Worm (Caenorhabditis elegans) whole organism, late embryonic: Measurements from ENCODE around the gene Y38E10A.33.
A peak's percentile ranks its signal among the peaks of the same experiment; 100 is the strongest.

Experiments used
- C08G9.2 ChIP-seq: sonication (generic microtip); optimal IDR thresholded peaks from 2 replicates; lab custom pipeline; 2016; ENCODE audit warnings: mild to moderate bottlenecking, missing genetic modification characterization, moderate library complexity, missing compliant biosample characterization
- C38D4.7 ChIP-seq: fragments of 200-800 bp; sonication (Bioruptor generic); optimal IDR thresholded peaks from 2 replicates; lab custom pipeline; 2018; ENCODE audit warnings: mild to moderate bottlenecking, missing genetic modification characterization, moderate library complexity, missing compliant biosample characterization
- K02D7.2 ChIP-seq: sonication (generic microtip); optimal IDR thresholded peaks from 2 replicates; lab custom pipeline; 2017; ENCODE audit warnings: mild to moderate bottlenecking, missing genetic modification characterization, missing compliant biosample characterization
- K09A11.1 ChIP-seq: sonication (generic microtip); optimal IDR thresholded peaks from 2 replicates; lab custom pipeline; 2017; ENCODE audit warnings: antibody characterized with exemption, mild to moderate bottlenecking, missing genetic modification characterization, missing compliant biosample characterization; ENCODE audit not compliant: insufficient read depth
- T23F11.4 ChIP-seq: fragments of 200-800 bp; sonication (Bioruptor generic); optimal IDR thresholded peaks from 2 replicates; lab custom pipeline; 2018; ENCODE audit warnings: mild to moderate bottlenecking, missing genetic modification characterization, missing compliant biosample characterization
- ahr-1 ChIP-seq: sonication (generic microtip); optimal IDR thresholded peaks from 2 replicates; lab custom pipeline; 2016; ENCODE audit warnings: missing genetic modification characterization, missing compliant biosample characterization
- ceh-2 ChIP-seq: sonication (generic microtip); optimal IDR thresholded peaks from 2 replicates; lab custom pipeline; 2016; ENCODE audit warnings: missing genotype, missing genetic modification characterization, missing compliant biosample characterization
- ceh-24 ChIP-seq: sonication (generic microtip); optimal IDR thresholded peaks from 2 replicates; lab custom pipeline; 2016; ENCODE audit warnings: mild to moderate bottlenecking, missing genetic modification characterization, missing compliant biosample characterization
- ceh-30 ChIP-seq: fragments of 150-350 bp; optimal IDR thresholded peaks from 2 replicates; lab custom pipeline; 2014; ENCODE audit warnings: missing biosample characterization, missing genetic modification characterization
- ceh-34 ChIP-seq: sonication (generic microtip); optimal IDR thresholded peaks from 2 replicates; lab custom pipeline; 2016; ENCODE audit warnings: mild to moderate bottlenecking, missing genetic modification characterization, missing compliant biosample characterization
- ceh-48 ChIP-seq: sonication (generic microtip); optimal IDR thresholded peaks from 2 replicates; lab custom pipeline; 2016; ENCODE audit warnings: missing genetic modification characterization, inconsistent platforms, missing compliant biosample characterization
- ceh-6 ChIP-seq: fragments of 200-800 bp; sonication (Bioruptor generic); optimal IDR thresholded peaks from 2 replicates; lab custom pipeline; 2018; ENCODE audit warnings: mild to moderate bottlenecking, missing genetic modification characterization, missing compliant biosample characterization
- ceh-9 ChIP-seq: sonication (generic microtip); optimal IDR thresholded peaks from 2 replicates; lab custom pipeline; 2016; ENCODE audit warnings: mild to moderate bottlenecking, missing genetic modification characterization, inconsistent platforms, missing compliant biosample characterization
- dmd-4 ChIP-seq: sonication (generic microtip); optimal IDR thresholded peaks from 2 replicates; lab custom pipeline; 2016; ENCODE audit warnings: borderline replicate concordance, missing genetic modification characterization, missing compliant biosample characterization
- dve-1 ChIP-seq: sonication (generic microtip); optimal IDR thresholded peaks from 2 replicates; lab custom pipeline; 2017; ENCODE audit warnings: antibody characterized with exemption, mild to moderate bottlenecking, missing genetic modification characterization, missing compliant biosample characterization
- elt-4 ChIP-seq: sonication (generic microtip); optimal IDR thresholded peaks from 2 replicates; lab custom pipeline; 2016; ENCODE audit warnings: missing genetic modification characterization, missing compliant biosample characterization
- ets-4 ChIP-seq: sonication (generic microtip); optimal IDR thresholded peaks from 2 replicates; lab custom pipeline; 2016; ENCODE audit warnings: missing genetic modification characterization, missing compliant biosample characterization
- eyg-1 ChIP-seq: sonication (generic microtip); optimal IDR thresholded peaks from 2 replicates; lab custom pipeline; 2016; ENCODE audit warnings: missing genotype, missing genetic modification characterization, missing compliant biosample characterization
- fax-1 ChIP-seq: sonication (generic microtip); optimal IDR thresholded peaks from 2 replicates; lab custom pipeline; 2016; ENCODE audit warnings: missing genotype, missing genetic modification characterization, missing compliant biosample characterization
- fkh-10 ChIP-seq: fragments of 150-350 bp; optimal IDR thresholded peaks from 2 replicates; lab custom pipeline; 2014; ENCODE audit warnings: missing biosample characterization, missing genetic modification reagents, missing genetic modification characterization
- fkh-6 ChIP-seq: sonication (generic microtip); optimal IDR thresholded peaks from 2 replicates; lab custom pipeline; 2016; ENCODE audit warnings: missing genetic modification characterization, missing compliant biosample characterization
- gmeb-2 ChIP-seq: sonication (generic microtip); optimal IDR thresholded peaks from 2 replicates; lab custom pipeline; 2016; ENCODE audit warnings: missing genetic modification characterization, inconsistent platforms, missing compliant biosample characterization
- hlh-13 ChIP-seq: fragments of 200-800 bp; sonication (Bioruptor generic); optimal IDR thresholded peaks from 2 replicates; lab custom pipeline; 2018; ENCODE audit warnings: mild to moderate bottlenecking, missing genetic modification characterization, missing compliant biosample characterization
- hlh-15 ChIP-seq: sonication (generic microtip); optimal IDR thresholded peaks from 2 replicates; lab custom pipeline; 2016; ENCODE audit warnings: missing genetic modification characterization, missing compliant biosample characterization
- hlh-30 ChIP-seq: sonication (generic microtip); optimal IDR thresholded peaks from 2 replicates; lab custom pipeline; 2017; ENCODE audit warnings: antibody characterized with exemption, missing genetic modification characterization, missing compliant biosample characterization; ENCODE audit not compliant: insufficient read depth
- hlh-6 ChIP-seq: sonication (generic microtip); optimal IDR thresholded peaks from 2 replicates; lab custom pipeline; 2016; ENCODE audit warnings: missing genotype, missing genetic modification characterization, missing compliant biosample characterization
- hlh-8 ChIP-seq: sonication (generic microtip); optimal IDR thresholded peaks from 2 replicates; lab custom pipeline; 2016; ENCODE audit warnings: missing genotype, missing genetic modification characterization, missing compliant biosample characterization
- lim-6 ChIP-seq: sonication (generic microtip); optimal IDR thresholded peaks from 2 replicates; lab custom pipeline; 2016; ENCODE audit warnings: missing genetic modification characterization, missing compliant biosample characterization
- lin-11 ChIP-seq: fragments of 200-800 bp; sonication (Bioruptor generic); optimal IDR thresholded peaks from 2 replicates; lab custom pipeline; 2018; ENCODE audit warnings: mild to moderate bottlenecking, missing genetic modification characterization, missing compliant biosample characterization
- madf-2 ChIP-seq: sonication (generic microtip); optimal IDR thresholded peaks from 2 replicates; lab custom pipeline; 2017; ENCODE audit warnings: missing genetic modification characterization, missing compliant biosample characterization
- mec-3 ChIP-seq: sonication (generic microtip); optimal IDR thresholded peaks from 2 replicates; lab custom pipeline; 2016; ENCODE audit warnings: borderline replicate concordance, missing genetic modification characterization, missing compliant biosample characterization
- nfya-1 ChIP-seq: sonication (generic microtip); optimal IDR thresholded peaks from 2 replicates; lab custom pipeline; 2017; ENCODE audit warnings: missing genetic modification characterization, mild to moderate bottlenecking, missing compliant biosample characterization, antibody characterized with exemption, moderate library complexity
- nhr-11 ChIP-seq: fragments of 150-350 bp; optimal IDR thresholded peaks from 2 replicates; lab custom pipeline; 2014; ENCODE audit warnings: missing biosample characterization, missing genetic modification characterization
- npax-4 ChIP-seq: sonication (generic microtip); optimal IDR thresholded peaks from 2 replicates; lab custom pipeline; 2016; ENCODE audit warnings: missing genetic modification characterization, missing compliant biosample characterization
- odd-2 ChIP-seq: sonication (generic microtip); optimal IDR thresholded peaks from 2 replicates; lab custom pipeline; 2017; ENCODE audit warnings: antibody characterized with exemption, mild to moderate bottlenecking, missing genetic modification characterization, missing compliant biosample characterization
- pag-3 ChIP-seq: sonication (generic microtip); optimal IDR thresholded peaks from 2 replicates; lab custom pipeline; 2016; ENCODE audit warnings: missing compliant biosample characterization, missing genetic modification characterization, borderline replicate concordance
- pat-9 ChIP-seq: fragments of 200-800 bp; sonication (Bioruptor generic); optimal IDR thresholded peaks from 2 replicates; lab custom pipeline; 2018; ENCODE audit warnings: mild to moderate bottlenecking, missing genetic modification characterization, moderate library complexity, missing compliant biosample characterization
- pqm-1 ChIP-seq: sonication (generic microtip); optimal IDR thresholded peaks from 2 replicates; lab custom pipeline; 2016; ENCODE audit warnings: missing genetic modification characterization, missing compliant biosample characterization
- pros-1 ChIP-seq: fragments of 150-350 bp; optimal IDR thresholded peaks from 2 replicates; lab custom pipeline; 2014; ENCODE audit warnings: missing biosample characterization, missing genetic modification reagents, missing genetic modification characterization
- rnt-1 ChIP-seq: sonication (generic microtip); optimal IDR thresholded peaks from 2 replicates; lab custom pipeline; 2016; ENCODE audit warnings: missing genetic modification characterization, missing compliant biosample characterization
- sdc-2 ChIP-seq: sonication (generic microtip); optimal IDR thresholded peaks from 2 replicates; lab custom pipeline; 2016; ENCODE audit warnings: missing genotype, missing genetic modification characterization, missing compliant biosample characterization
- sox-4 ChIP-seq: sonication (generic microtip); optimal IDR thresholded peaks from 2 replicates; lab custom pipeline; 2017; ENCODE audit warnings: mild to moderate bottlenecking, missing genetic modification characterization, inconsistent platforms, missing compliant biosample characterization
- syd-9 ChIP-seq: sonication (generic microtip); optimal IDR thresholded peaks from 2 replicates; lab custom pipeline; 2016; ENCODE audit warnings: mild to moderate bottlenecking, missing genetic modification characterization, moderate library complexity, missing compliant biosample characterization
- ttx-3 ChIP-seq: sonication (generic microtip); optimal IDR thresholded peaks from 2 replicates; lab custom pipeline; 2016; ENCODE audit warnings: missing genetic modification reagents, missing genetic modification characterization, missing compliant biosample characterization
- unc-3 ChIP-seq, 2 experiments: fragments of 200-800 bp in 1 of 2; sonication (Bioruptor generic) in 1 of 2; sonication (generic microtip) in 1 of 2; conservative IDR thresholded peaks in 1 of 2; optimal IDR thresholded peaks in 1 of 2; 2 replicates each; pipeline versions ENCODE4 v1.3.6 to Lab custom; 2016 to 2022; ENCODE audit warnings: missing compliant biosample characterization in 2 of 2, missing genetic modification characterization in 2 of 2, missing genetic modification reagents in 1 of 2
- unc-42 ChIP-seq: sonication (generic microtip); optimal IDR thresholded peaks from 2 replicates; lab custom pipeline; 2016; ENCODE audit warnings: missing genotype, missing genetic modification characterization, missing compliant biosample characterization
- unc-55 ChIP-seq: sonication (generic microtip); optimal IDR thresholded peaks from 2 replicates; lab custom pipeline; 2017; ENCODE audit warnings: missing biosample characterization, missing genetic modification reagents, missing genetic modification characterization
- unc-86 ChIP-seq: sonication (generic microtip); optimal IDR thresholded peaks from 2 replicates; lab custom pipeline; 2016; ENCODE audit warnings: missing genetic modification characterization, missing compliant biosample characterization
- zip-5 ChIP-seq: sonication (generic microtip); optimal IDR thresholded peaks from 2 replicates; lab custom pipeline; 2016; ENCODE audit warnings: missing genetic modification characterization, missing compliant biosample characterization
- ztf-16 ChIP-seq: sonication (generic microtip); optimal IDR thresholded peaks from 2 replicates; lab custom pipeline; 2017; ENCODE audit warnings: missing genetic modification characterization, missing compliant biosample characterization

Gene Y38E10A.33

DNA sequence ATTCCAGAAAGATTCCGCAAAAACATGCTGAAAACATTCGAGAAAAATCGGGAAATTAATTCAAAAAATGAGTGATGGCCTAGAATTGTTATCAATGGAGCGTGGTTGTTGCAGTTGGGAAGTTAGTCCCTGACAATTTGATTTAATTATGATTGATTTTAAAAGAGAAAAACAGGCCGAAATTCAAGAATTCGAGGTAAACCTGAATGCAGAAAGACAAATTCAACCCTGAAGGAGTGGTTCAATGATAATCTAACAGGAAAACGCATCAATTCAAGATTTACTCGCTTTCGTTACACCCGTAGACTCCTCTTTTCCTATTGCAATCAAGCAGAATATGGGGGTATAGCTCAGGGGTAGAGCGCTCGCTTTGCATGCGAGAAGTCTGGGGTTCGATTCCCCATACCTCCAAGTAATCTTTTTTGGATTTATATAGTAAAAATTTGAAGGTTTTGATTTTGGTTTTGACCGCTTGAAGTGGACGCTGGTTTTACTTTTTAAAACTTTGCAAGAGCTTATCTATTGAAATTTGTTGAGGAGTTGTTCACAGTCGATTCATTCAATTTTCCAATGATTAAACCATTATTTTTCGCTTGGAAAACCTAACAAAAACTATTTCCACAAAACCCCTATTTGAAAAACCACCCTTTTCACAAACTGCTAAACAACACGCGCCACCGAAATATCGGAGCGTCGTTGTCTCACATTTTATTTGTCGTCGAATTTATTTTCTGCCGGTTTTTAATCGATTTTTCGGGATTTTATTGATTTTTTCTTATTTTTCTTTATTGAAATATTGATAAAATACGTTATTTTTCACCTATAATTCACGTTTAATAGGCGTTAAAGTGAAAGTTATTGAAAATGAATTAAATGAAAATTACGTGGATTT lies 1.2 kb downstream of the Y38E10A.33 start:
- TF ChIP-seq pros-1 (tag; lab: Kevin White, UChicago) (no peak), odd-2 (tag; lab: Kevin White, UChicago) (no peak), unc-3 (GFP tag; conservative IDR thresholded peaks at IDR 0.05; lab: Robert Waterston, UW) (no peak), unc-3 (tag; optimal IDR thresholded peaks at IDR 0.05; lab: Kevin White, UChicago) (peak; percentile 18), madf-2 (no peak), mec-3 (tag; lab: Kevin White, UChicago) (no peak), nfya-1 (tag; lab: Kevin White, UChicago) (peak; percentile 43), dmd-4 (tag; lab: Kevin White, UChicago) (no peak), eyg-1 (tag; lab: Kevin White, UChicago) (no peak), K02D7.2 (tag; lab: Kevin White, UChicago) (no peak), C38D4.7 (GFP tag; lab: Kevin White, UChicago) (peak; percentile 14), hlh-30 (tag; lab: Kevin White, UChicago) (no peak), sdc-2 (no peak), unc-42 (tag; lab: Kevin White, UChicago) (peak; percentile 93), T23F11.4 (GFP tag; lab: Kevin White, UChicago) (peak; percentile 16), ztf-16 (no peak), ttx-3 (no peak), syd-9 (tag; lab: Kevin White, UChicago) (peak; percentile 25), unc-55 (GFP tag; lab: Kevin White, UChicago) (peak; percentile 58), lin-11 (peak; percentile 14), elt-4 (no peak), ets-4 (tag; lab: Kevin White, UChicago) (peak; percentile 82), ceh-48 (tag; lab: Kevin White, UChicago) (peak; percentile 12), sox-4 (tag; lab: Kevin White, UChicago) (no peak), C08G9.2 (tag; lab: Kevin White, UChicago) (peak; percentile 89), npax-4 (tag; lab: Kevin White, UChicago) (no peak), lim-6 (tag; lab: Kevin White, UChicago) (no peak), ceh-6 (no peak), dve-1 (no peak), gmeb-2 (tag; lab: Kevin White, UChicago) (no peak), pag-3 (no peak), fkh-10 (GFP tag; lab: Kevin White, UChicago) (no peak), K09A11.1 (tag; lab: Kevin White, UChicago) (no peak), rnt-1 (tag; lab: Kevin White, UChicago) (peak; percentile 87), hlh-6 (tag; lab: Kevin White, UChicago) (peak; percentile 82), hlh-13 (GFP tag; lab: Kevin White, UChicago) (peak; percentile 20), ceh-30 (tag; lab: Kevin White, UChicago) (no peak), pqm-1 (no peak), ceh-9 (tag; lab: Kevin White, UChicago) (no peak), hlh-15 (tag; lab: Kevin White, UChicago) (peak; percentile 28), zip-5 (peak; percentile 61), ahr-1 (no peak), unc-86 (tag; lab: Kevin White, UChicago) (no peak), fax-1 (tag; lab: Kevin White, UChicago) (peak; percentile 33), fkh-6 (tag; lab: Kevin White, UChicago) (peak; percentile 24), ceh-2 (peak; percentile 79), hlh-8 (peak; percentile 39), pat-9 (tag; lab: Kevin White, UChicago) (no peak), ceh-24 (tag; lab: Kevin White, UChicago) (no peak), nhr-11 (tag; lab: Kevin White, UChicago) (no peak), ceh-34 (tag; lab: Kevin White, UChicago) (no peak)
